Worm (Caenorhabditis elegans): Measurements from ENCODE around the gene R03A10.5.

R03A10.5 gene

ce11 chrX:15496927-15497605 lies 50.5 kb downstream of the R03A10.5 start, which contains the start of gene suox-1 (continued):
- TF ChIP-seq dmd-6 (GFP tag; IDR thresholded peaks at IDR 0.05) (peak; percentile 34; the same call in 1 of the 2 replicates), mxl-3 (GFP tag; optimal IDR thresholded peaks at IDR 0.05) (peak; percentile 18), ceh-28 (tag; optimal IDR thresholded peaks at IDR 0.05) (peak; percentile 3), lin-1 (GFP tag; IDR thresholded peaks at IDR 0.05) (0 out of 2 replicates have a peak, but pooled peaks have one; percentile 11), hlh-11 (tag; optimal IDR thresholded peaks at IDR 0.05) (peak; percentile 74), lsy-2 (tag; optimal IDR thresholded peaks at IDR 0.05) (peak in 1 of 2 experiments; percentile 44), zip-11 (GFP tag; IDR thresholded peaks at IDR 0.05) (no peak), tag-97 (GFP tag; IDR thresholded peaks at IDR 0.05) (no peak), zfp-2 (tag; optimal IDR thresholded peaks at IDR 0.05) (no peak), nhr-102 (tag; optimal IDR thresholded peaks at IDR 0.05) (peak; percentile 17)
